Worm (Caenorhabditis elegans) whole organism, mixed stage, embryonic: ENCODE measurements around the gene R02D5.24.

Experiments used
- M03D4.4 ChIP-seq: sonication (generic microtip); optimal IDR thresholded peaks from 2 replicates; lab custom pipeline; 2017; ENCODE audit warnings: mild to moderate bottlenecking, missing genetic modification characterization, missing compliant biosample characterization
- bed-3 ChIP-seq: fragments of 200-800 bp; sonication (Bioruptor generic); optimal IDR thresholded peaks from 3 replicates; lab custom pipeline; 2018; ENCODE audit warnings: mild to moderate bottlenecking, missing genetic modification characterization, moderate library complexity, missing compliant biosample characterization
- blmp-1 ChIP-seq: fragments of 150-350 bp; optimal IDR thresholded peaks from 2 replicates; lab custom pipeline; 2014; ENCODE audit warnings: missing biosample characterization, missing genetic modification characterization
- ceh-39 ChIP-seq: fragments of 150-350 bp; optimal IDR thresholded peaks from 2 replicates; lab custom pipeline; 2014; ENCODE audit warnings: missing biosample characterization, missing genetic modification characterization
- ceh-43 ChIP-seq: fragments of 200-800 bp; sonication (Bioruptor generic); optimal IDR thresholded peaks from 2 replicates; lab custom pipeline; 2018; ENCODE audit warnings: mild to moderate bottlenecking, missing genetic modification characterization, moderate library complexity, missing compliant biosample characterization
- ceh-83 ChIP-seq: fragments of 200-800 bp; sonication (Bioruptor generic); optimal IDR thresholded peaks from 2 replicates; lab custom pipeline; 2018; ENCODE audit warnings: mild to moderate bottlenecking, missing genetic modification characterization, missing compliant biosample characterization
- ces-1 ChIP-seq: fragments of 150-350 bp; optimal IDR thresholded peaks from 2 replicates; lab custom pipeline; 2014; ENCODE audit warnings: missing biosample characterization, missing genetic modification reagents, missing genetic modification characterization
- cnd-1 ChIP-seq: fragments of 200-800 bp; sonication (Bioruptor generic); optimal IDR thresholded peaks from 2 replicates; lab custom pipeline; 2018; ENCODE audit warnings: mild to moderate bottlenecking, missing genetic modification characterization, missing compliant biosample characterization
- drap-1 ChIP-seq: fragments of 200-800 bp; sonication (Bioruptor generic); optimal IDR thresholded peaks from 3 replicates; lab custom pipeline; 2018; ENCODE audit warnings: mild to moderate bottlenecking, missing genetic modification characterization, missing compliant biosample characterization
- elt-1 ChIP-seq: sonication (generic microtip); optimal IDR thresholded peaks from 2 replicates; lab custom pipeline; 2017; ENCODE audit warnings: missing genetic modification characterization, mild to moderate bottlenecking, missing compliant biosample characterization, antibody characterized with exemption, moderate library complexity, borderline replicate concordance; ENCODE audit not compliant: insufficient read depth
- elt-3 ChIP-seq: fragments of 150-350 bp; optimal IDR thresholded peaks from 2 replicates; lab custom pipeline; 2014; ENCODE audit warnings: missing biosample characterization, missing genetic modification characterization
- flh-1 ChIP-seq: fragments of 200-800 bp; sonication (Bioruptor generic); optimal IDR thresholded peaks from 2 replicates; lab custom pipeline; 2018; ENCODE audit warnings: mild to moderate bottlenecking, missing genetic modification characterization, moderate library complexity, missing compliant biosample characterization
- ham-2 ChIP-seq: fragments of 200-800 bp; sonication (Bioruptor generic); optimal IDR thresholded peaks from 2 replicates; lab custom pipeline; 2018; ENCODE audit warnings: mild to moderate bottlenecking, missing genetic modification characterization, missing compliant biosample characterization
- hlh-1 ChIP-seq: fragments of 150-350 bp; optimal IDR thresholded peaks from 2 replicates; lab custom pipeline; 2014; ENCODE audit warnings: missing biosample characterization, missing genetic modification reagents, missing genetic modification characterization
- lin-13 ChIP-seq: fragments of 150-350 bp; optimal IDR thresholded peaks from 2 replicates; lab custom pipeline; 2014; ENCODE audit warnings: missing biosample characterization, missing genetic modification characterization
- lin-32 ChIP-seq: fragments of 200-800 bp; sonication (Bioruptor generic); optimal IDR thresholded peaks from 2 replicates; lab custom pipeline; 2018; ENCODE audit warnings: mild to moderate bottlenecking, missing genetic modification characterization, missing compliant biosample characterization
- lsy-2 ChIP-seq: fragments of 150-350 bp; optimal IDR thresholded peaks from 2 replicates; lab custom pipeline; 2014; ENCODE audit warnings: missing biosample characterization, missing genetic modification characterization
- mab-5 ChIP-seq: fragments of 150-350 bp; optimal IDR thresholded peaks from 2 replicates; lab custom pipeline; 2014; ENCODE audit warnings: missing biosample characterization, missing genetic modification characterization
- mep-1 ChIP-seq: fragments of 150-350 bp; optimal IDR thresholded peaks from 2 replicates; lab custom pipeline; 2017; ENCODE audit warnings: missing biosample characterization, missing genetic modification reagents, missing genetic modification characterization, inconsistent platforms
- mls-2 ChIP-seq: sonication (generic microtip); optimal IDR thresholded peaks from 2 replicates; lab custom pipeline; 2016; ENCODE audit warnings: mild to moderate bottlenecking, missing genetic modification characterization, moderate library complexity, missing compliant biosample characterization
- nhr-12 ChIP-seq: fragments of 150-350 bp; optimal IDR thresholded peaks from 2 replicates; lab custom pipeline; 2014; ENCODE audit warnings: missing biosample characterization, missing genetic modification characterization
- nhr-2 ChIP-seq: fragments of 150-350 bp; optimal IDR thresholded peaks from 2 replicates; lab custom pipeline; 2014; ENCODE audit warnings: missing biosample characterization, missing genetic modification characterization
- nhr-237 ChIP-seq: fragments of 150-350 bp; optimal IDR thresholded peaks from 2 replicates; lab custom pipeline; 2014; ENCODE audit warnings: missing biosample characterization, missing genetic modification characterization
- nhr-28 ChIP-seq: fragments of 150-350 bp; optimal IDR thresholded peaks from 2 replicates; lab custom pipeline; 2014; ENCODE audit warnings: missing biosample characterization, missing genetic modification characterization
- nhr-76 ChIP-seq: sonication (generic microtip); optimal IDR thresholded peaks from 2 replicates; lab custom pipeline; 2017; ENCODE audit warnings: missing biosample characterization, missing genetic modification characterization
- pha-4 ChIP-seq: fragments of 150-350 bp; optimal IDR thresholded peaks from 2 replicates; lab custom pipeline; 2018; ENCODE audit warnings: missing biosample characterization, missing genetic modification reagents, missing genetic modification characterization
- sem-2 ChIP-seq: fragments of 200-800 bp; sonication (Bioruptor generic); optimal IDR thresholded peaks from 2 replicates; lab custom pipeline; 2018; ENCODE audit warnings: mild to moderate bottlenecking, missing genetic modification characterization, missing compliant biosample characterization
- snpc-4 ChIP-seq: fragments of 150-350 bp; optimal IDR thresholded peaks from 2 replicates; lab custom pipeline; 2014; ENCODE audit warnings: missing biosample characterization, missing genetic modification characterization
- sptf-1 ChIP-seq: sonication (generic microtip); optimal IDR thresholded peaks from 2 replicates; lab custom pipeline; 2017; ENCODE audit warnings: mild to moderate bottlenecking, missing genetic modification characterization, moderate library complexity, missing compliant biosample characterization
- tbx-8 ChIP-seq: fragments of 200-800 bp; sonication (Bioruptor generic); optimal IDR thresholded peaks from 2 replicates; lab custom pipeline; 2018; ENCODE audit warnings: mild to moderate bottlenecking, missing genetic modification characterization, moderate library complexity, missing compliant biosample characterization
- unc-120 ChIP-seq: sonication (generic microtip); optimal IDR thresholded peaks from 2 replicates; lab custom pipeline; 2017; ENCODE audit warnings: missing genetic modification characterization, missing compliant biosample characterization; ENCODE audit not compliant: poor library complexity, severe bottlenecking
- unc-39 ChIP-seq: fragments of 150-350 bp; optimal IDR thresholded peaks from 2 replicates; lab custom pipeline; 2014; ENCODE audit warnings: missing biosample characterization, missing genetic modification characterization
- unc-62 ChIP-seq: fragments of 150-350 bp; optimal IDR thresholded peaks from 2 replicates; lab custom pipeline; 2014; ENCODE audit warnings: missing biosample characterization, missing genetic modification reagents, missing genetic modification characterization
- zip-8 ChIP-seq: fragments of 150-350 bp; optimal IDR thresholded peaks from 2 replicates; lab custom pipeline; 2014; ENCODE audit warnings: missing biosample characterization, missing genetic modification characterization
- ztf-11 ChIP-seq: fragments of 150-350 bp; optimal IDR thresholded peaks from 2 replicates; lab custom pipeline; 2014; ENCODE audit warnings: missing biosample characterization, missing genetic modification characterization

R02D5.24 gene

ce11 chrV:14523788-14524582 is 22.8 kb downstream of the R02D5.24 start, which contains the start of gene ril-1:
ril-1 (minus strand) TSS chrV:14524129.
- peak; percentile 23 for TF ChIP-seq hlh-1 (tag; lab: Kevin White, UChicago)
- TF ChIP-seq lin-32 (GFP tag; lab: Kevin White, UChicago): no peak
- TF ChIP-seq sptf-1 (tag; lab: Kevin White, UChicago): peak; percentile 58
- peak; percentile 37 for TF ChIP-seq unc-120 (tag; lab: Kevin White, UChicago)
- TF ChIP-seq snpc-4 (tag; lab: Kevin White, UChicago): no peak
- peak; percentile 1 for TF ChIP-seq flh-1 (GFP tag; lab: Kevin White, UChicago)
- TF ChIP-seq mep-1: peak; percentile 19
- TF ChIP-seq drap-1: peak; percentile 73
- TF ChIP-seq elt-3 (tag; lab: Kevin White, UChicago): no peak
- TF ChIP-seq M03D4.4 (tag; lab: Kevin White, UChicago): peak; percentile 63
- TF ChIP-seq lsy-2 (tag; lab: Kevin White, UChicago): peak; percentile 58
- TF ChIP-seq ham-2 (GFP tag; lab: Kevin White, UChicago): no peak
- peak; percentile 20 for TF ChIP-seq tbx-8 (GFP tag; lab: Kevin White, UChicago)
- no peak for TF ChIP-seq mab-5 (tag; lab: Kevin White, UChicago)
- no peak for TF ChIP-seq nhr-76 (tag; lab: Kevin White, UChicago)
- TF ChIP-seq nhr-12 (tag; lab: Kevin White, UChicago): no peak
- TF ChIP-seq ztf-11 (tag; lab: Kevin White, UChicago): no peak
- TF ChIP-seq ceh-83 (GFP tag; lab: Kevin White, UChicago): no peak
- no peak for TF ChIP-seq ceh-39 (tag; lab: Kevin White, UChicago)
- no peak for TF ChIP-seq sem-2 (GFP tag; lab: Kevin White, UChicago)
- TF ChIP-seq mls-2 (tag; lab: Kevin White, UChicago): no peak
- TF ChIP-seq blmp-1 (tag; lab: Kevin White, UChicago): peak; percentile 1
- peak; percentile 52 for TF ChIP-seq ceh-43 (GFP tag; lab: Kevin White, UChicago)
- TF ChIP-seq bed-3 (GFP tag; lab: Kevin White, UChicago): no peak
- TF ChIP-seq unc-62: no peak
- TF ChIP-seq ces-1: no peak
- peak; percentile 28 for TF ChIP-seq cnd-1
- TF ChIP-seq zip-8 (tag; lab: Kevin White, UChicago): no peak
- TF ChIP-seq nhr-2: no peak
- TF ChIP-seq pha-4: no peak
- TF ChIP-seq unc-39 (tag; lab: Kevin White, UChicago): no peak
- no peak for TF ChIP-seq lin-13 (tag; lab: Kevin White, UChicago)
- no peak for TF ChIP-seq nhr-237 (tag; lab: Kevin White, UChicago)
- TF ChIP-seq elt-1 (tag; lab: Kevin White, UChicago): peak; percentile 14
- TF ChIP-seq nhr-28 (tag; lab: Kevin White, UChicago): no peak

DNA sequence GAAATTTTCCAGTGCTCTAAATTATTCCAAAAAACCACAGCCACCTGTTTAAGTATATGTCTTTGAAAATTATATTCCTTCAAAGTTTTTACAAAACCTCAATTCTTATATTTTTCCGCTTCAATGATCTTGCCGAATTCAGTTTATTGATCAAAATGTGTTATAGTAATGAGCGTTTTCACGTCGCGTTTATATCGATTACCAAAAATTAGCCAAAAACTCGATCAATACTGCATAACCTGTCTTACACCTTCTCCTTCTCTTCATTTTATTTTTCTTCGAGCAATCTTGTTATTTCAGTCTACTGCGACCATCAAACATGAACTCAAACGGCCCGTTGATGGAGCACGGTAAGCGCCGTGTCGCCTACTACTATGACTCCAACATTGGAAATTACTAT is 23.9 kb downstream of the R02D5.24 start, which contains the start of gene hda-1:
Gene hda-1 (plus strand): TSS at position 301 of the 400 bp plus-strand sequence.
- TF ChIP-seq mls-2 (tag; lab: Kevin White, UChicago) (no peak), ham-2 (GFP tag; lab: Kevin White, UChicago) (no peak), snpc-4 (tag; lab: Kevin White, UChicago) (no peak), nhr-76 (tag; lab: Kevin White, UChicago) (no peak), mep-1 (no peak), nhr-28 (tag; lab: Kevin White, UChicago) (no peak), hlh-1 (tag; lab: Kevin White, UChicago) (no peak), lin-13 (tag; lab: Kevin White, UChicago) (no peak), flh-1 (GFP tag; lab: Kevin White, UChicago) (no peak), sem-2 (GFP tag; lab: Kevin White, UChicago) (no peak), ces-1 (no peak), zip-8 (tag; lab: Kevin White, UChicago) (no peak), unc-120 (tag; lab: Kevin White, UChicago) (no peak), unc-62 (no peak), ztf-11 (tag; lab: Kevin White, UChicago) (no peak), sptf-1 (tag; lab: Kevin White, UChicago) (no peak), nhr-237 (tag; lab: Kevin White, UChicago) (no peak)
